Fruit fly (Drosophila melanogaster): ENCODE measurements around the gene cnc.
A peak's percentile ranks its signal among the peaks of the same experiment; 100 is the strongest.

DNA sequence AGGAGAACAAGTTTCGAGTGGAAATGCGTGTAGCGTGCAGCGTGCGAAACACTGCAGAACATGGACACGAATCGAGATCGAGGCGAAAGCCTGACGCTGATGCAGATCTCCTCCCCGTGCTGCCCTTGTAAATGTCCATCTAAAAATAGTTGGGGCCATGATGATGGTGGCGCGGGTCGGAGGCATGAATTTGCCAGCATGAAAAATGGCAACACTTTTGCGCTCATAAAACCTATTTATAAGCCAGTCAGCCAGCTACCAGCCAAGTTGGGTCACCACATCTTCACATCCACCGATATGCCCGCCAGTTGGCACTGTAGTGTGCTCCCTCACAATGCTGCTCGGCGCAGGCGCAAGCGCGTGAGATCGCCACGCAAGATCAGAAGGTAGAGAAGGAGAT is 78.1 kb downstream of the cnc start:
- TF ChIP-seq gl (tag; optimal IDR thresholded peaks at IDR 0.05) (peak; percentile 31), fd96Ca (GFP tag; IDR thresholded peaks at IDR 0.05) (peak; percentile 31; the same call in 1 of the 3 replicates), CG8301 (tag; optimal IDR thresholded peaks at IDR 0.05) (peak; percentile 52), CG13204 (GFP tag; optimal IDR thresholded peaks at IDR 0.05) (peak; percentile 46), Snoo (tag; optimal IDR thresholded peaks at IDR 0.05) (peak; percentile 30)

Data from whole organism, pupa.